Worm (Caenorhabditis elegans) whole organism, L2 larva: ENCODE results near the gene ZK1321.1.

ENCODE experiments used
- C34F6.9 ChIP-seq: fragments of 150-350 bp; optimal IDR thresholded peaks from 2 replicates; lab custom pipeline; 2014; ENCODE audit warnings: missing biosample characterization, missing genetic modification characterization
- F13H6.1 ChIP-seq: sonication (generic microtip); optimal IDR thresholded peaks from 2 replicates; lab custom pipeline; 2016; ENCODE audit warnings: missing genetic modification characterization, missing compliant biosample characterization
- R02D3.7 ChIP-seq: fragments of 150-350 bp; optimal IDR thresholded peaks from 2 replicates; lab custom pipeline; 2014; ENCODE audit warnings: missing biosample characterization, missing genetic modification characterization
- Y55F3AM.14 ChIP-seq: fragments of 200-800 bp; sonication (Bioruptor generic); optimal IDR thresholded peaks from 2 replicates; lab custom pipeline; 2018; ENCODE audit warnings: mild to moderate bottlenecking, missing genetic modification characterization, missing compliant biosample characterization
- aly-2 ChIP-seq: fragments of 150-350 bp; optimal IDR thresholded peaks from 2 replicates; lab custom pipeline; 2014; ENCODE audit warnings: missing biosample characterization, missing genetic modification characterization
- blmp-1 ChIP-seq: sonication (generic microtip); optimal IDR thresholded peaks from 2 replicates; lab custom pipeline; 2017; ENCODE audit warnings: missing genetic modification characterization, mild to moderate bottlenecking, missing compliant biosample characterization, antibody characterized with exemption, moderate library complexity; ENCODE audit not compliant: insufficient read depth
- ceh-16 ChIP-seq: fragments of 150-350 bp; optimal IDR thresholded peaks from 2 replicates; lab custom pipeline; 2014; ENCODE audit warnings: missing biosample characterization, missing genetic modification characterization
- ceh-82 ChIP-seq: fragments of 150-350 bp; optimal IDR thresholded peaks from 2 replicates; lab custom pipeline; 2014; ENCODE audit warnings: missing biosample characterization, missing genetic modification characterization
- crh-2 ChIP-seq: sonication (generic microtip); optimal IDR thresholded peaks from 2 replicates; lab custom pipeline; 2017; ENCODE audit warnings: missing biosample characterization, missing genetic modification characterization
- dmd-4 ChIP-seq: sonication (generic microtip); optimal IDR thresholded peaks from 2 replicates; lab custom pipeline; 2017; ENCODE audit warnings: missing biosample characterization, missing genetic modification characterization
- egl-27 ChIP-seq: sonication (generic microtip); optimal IDR thresholded peaks from 3 replicates; lab custom pipeline; 2017; ENCODE audit warnings: missing biosample characterization, missing genetic modification reagents, missing genetic modification characterization
- elt-1 ChIP-seq: fragments of 150-350 bp; optimal IDR thresholded peaks from 2 replicates; lab custom pipeline; 2014; ENCODE audit warnings: missing biosample characterization, missing genetic modification characterization
- elt-3 ChIP-seq: sonication (generic microtip); optimal IDR thresholded peaks from 2 replicates; lab custom pipeline; 2017; ENCODE audit warnings: missing biosample characterization, missing genetic modification characterization
- fos-1 ChIP-seq: fragments of 150-350 bp; optimal IDR thresholded peaks from 2 replicates; lab custom pipeline; 2014; ENCODE audit warnings: missing biosample characterization, missing genetic modification characterization
- gmeb-1 ChIP-seq: fragments of 150-350 bp; optimal IDR thresholded peaks from 2 replicates; lab custom pipeline; 2014; ENCODE audit warnings: missing biosample characterization, missing genetic modification characterization
- lin-11 ChIP-seq: fragments of 150-350 bp; sonication (generic microtip); optimal IDR thresholded peaks from 2 replicates; lab custom pipeline; 2014; ENCODE audit warnings: missing biosample characterization, missing genetic modification characterization, inconsistent platforms, mixed read lengths
- lsy-2 ChIP-seq, 2 experiments: fragments of 150-350 bp in 1 of 2; sonication (generic microtip) in 1 of 2; optimal IDR thresholded peaks; 2 replicates each; lab custom pipeline; 2014 to 2017; ENCODE audit warnings: missing biosample characterization in 2 of 2, missing genetic modification characterization in 2 of 2
- mbf-1 ChIP-seq: sonication (generic microtip); optimal IDR thresholded peaks from 2 replicates; lab custom pipeline; 2017; ENCODE audit warnings: missing biosample characterization, missing genetic modification characterization
- mdl-1 ChIP-seq, 2 experiments: fragments of 150-350 bp in 1 of 2; sonication (generic microtip) in 1 of 2; optimal IDR thresholded peaks; 2 replicates each; lab custom pipeline; 2017; ENCODE audit warnings: missing biosample characterization in 2 of 2, missing genetic modification characterization in 2 of 2
- nhr-10 ChIP-seq: sonication (generic microtip); optimal IDR thresholded peaks from 2 replicates; lab custom pipeline; 2017; ENCODE audit warnings: missing biosample characterization, missing genetic modification characterization
- nhr-129 ChIP-seq: fragments of 150-350 bp; optimal IDR thresholded peaks from 2 replicates; lab custom pipeline; 2014; ENCODE audit warnings: missing biosample characterization, missing genetic modification characterization
- nhr-21 ChIP-seq: fragments of 150-350 bp; optimal IDR thresholded peaks from 2 replicates; lab custom pipeline; 2014; ENCODE audit warnings: missing biosample characterization, missing genetic modification characterization
- nhr-237 ChIP-seq: fragments of 150-350 bp; optimal IDR thresholded peaks from 2 replicates; lab custom pipeline; 2014; ENCODE audit warnings: missing biosample characterization, missing genetic modification characterization
- nhr-25 ChIP-seq: fragments of 150-350 bp; sonication (generic microtip); optimal IDR thresholded peaks from 3 replicates; lab custom pipeline; 2014; ENCODE audit warnings: missing biosample characterization, missing genetic modification characterization
- nhr-6 ChIP-seq: fragments of 150-350 bp; optimal IDR thresholded peaks from 2 replicates; lab custom pipeline; 2014; ENCODE audit warnings: missing biosample characterization, missing genetic modification characterization
- peb-1 ChIP-seq: fragments of 150-350 bp; optimal IDR thresholded peaks from 2 replicates; lab custom pipeline; 2014; ENCODE audit warnings: missing biosample characterization, missing genetic modification characterization
- sem-4 ChIP-seq: fragments of 150-350 bp; optimal IDR thresholded peaks from 2 replicates; lab custom pipeline; 2014; ENCODE audit warnings: missing biosample characterization, missing genetic modification reagents, missing genetic modification characterization
- sma-3 ChIP-seq: sonication (generic microtip); optimal IDR thresholded peaks from 2 replicates; lab custom pipeline; 2016; ENCODE audit warnings: missing genetic modification reagents, missing genetic modification characterization, missing compliant biosample characterization
- sma-9 ChIP-seq, 2 experiments: fragments of 150-350 bp in 1 of 2; sonication (generic microtip) in 1 of 2; optimal IDR thresholded peaks; 2 replicates each; lab custom pipeline; 2014 to 2016; ENCODE audit warnings: missing genetic modification characterization in 2 of 2, mild to moderate bottlenecking in 1 of 2, missing biosample characterization in 1 of 2, missing compliant biosample characterization in 1 of 2, missing genetic modification reagents in 1 of 2, moderate library complexity in 1 of 2
- snpc-4 ChIP-seq: fragments of 150-350 bp; optimal IDR thresholded peaks from 2 replicates; lab custom pipeline; 2014; ENCODE audit warnings: missing biosample characterization, missing genetic modification characterization
- unc-39 ChIP-seq: fragments of 150-350 bp; optimal IDR thresholded peaks from 2 replicates; lab custom pipeline; 2014; ENCODE audit warnings: missing biosample characterization, missing genetic modification characterization
- unc-55 ChIP-seq: fragments of 150-350 bp; sonication (generic microtip); optimal IDR thresholded peaks from 3 replicates; lab custom pipeline; 2014; ENCODE audit warnings: missing biosample characterization, missing genetic modification reagents, missing genetic modification characterization
- zag-1 ChIP-seq: fragments of 150-350 bp; optimal IDR thresholded peaks from 2 replicates; lab custom pipeline; 2014; ENCODE audit warnings: missing biosample characterization, missing genetic modification characterization
- ztf-1 ChIP-seq: fragments of 200-800 bp; sonication (Bioruptor generic); conservative IDR thresholded peaks from 2 replicates; pipeline ENCODE4 v1.3.6; 2022; ENCODE audit warnings: missing genetic modification characterization, missing compliant biosample characterization
- ztf-11 ChIP-seq: sonication (generic microtip); optimal IDR thresholded peaks from 2 replicates; lab custom pipeline; 2017; ENCODE audit warnings: missing biosample characterization, missing genetic modification characterization

The ZK1321.1 gene

DNA sequence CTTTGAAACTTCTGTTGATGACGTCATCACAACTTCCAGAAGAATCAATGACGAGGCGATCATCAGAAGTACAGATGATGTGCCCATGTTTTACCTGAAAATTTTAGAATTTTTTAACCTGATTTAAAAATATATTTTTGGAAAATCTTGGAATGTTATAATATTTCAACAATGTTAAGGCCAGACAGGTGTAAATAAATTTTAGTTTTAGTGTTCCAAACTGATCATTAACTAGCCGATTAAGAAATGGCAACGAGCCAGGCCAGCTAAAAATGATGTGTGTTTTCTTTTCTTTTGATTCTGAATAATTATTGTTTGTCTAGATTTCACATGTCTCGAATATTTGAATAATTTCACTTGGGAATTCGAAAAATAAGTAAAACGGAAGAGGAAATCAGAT, 22.0 kb downstream of the ZK1321.1 start, which contains the start of gene T10B9.9:
TSS of gene T10B9.9 (minus strand) at position 101 of the 400 bp plus-strand sequence.
- TF ChIP-seq aly-2 (tag; lab: Kevin White, UChicago) (no peak), mdl-1 (tag; optimal IDR thresholded peaks at IDR 0.05; lab: Kevin White, UChicago) (no peak), sma-9 (GFP tag; optimal IDR thresholded peaks at IDR 0.05; lab: Kevin White, UChicago) (no peak), sma-9 (tag; optimal IDR thresholded peaks at IDR 0.05; lab: Kevin White, UChicago) (no peak)

ce11 chrII:9778495-9778894, 24.7 kb downstream of the ZK1321.1 start:
- no peak for TF ChIP-seq sem-4 (tag; lab: Kevin White, UChicago)
- no peak for TF ChIP-seq sma-3 (GFP tag; lab: Kevin White, UChicago)
- TF ChIP-seq blmp-1 (tag; lab: Kevin White, UChicago) = no peak
- TF ChIP-seq nhr-10 (tag; lab: Kevin White, UChicago) = no peak
- no peak for TF ChIP-seq ceh-16 (tag; lab: Kevin White, UChicago)
- TF ChIP-seq mbf-1 (tag; lab: Kevin White, UChicago) = no peak
- no peak for TF ChIP-seq nhr-237 (tag; lab: Kevin White, UChicago)

- TF ChIP-seq sma-9 (GFP tag; optimal IDR thresholded peaks at IDR 0.05; lab: Kevin White, UChicago) (peak; percentile 54), sma-9 (tag; optimal IDR thresholded peaks at IDR 0.05; lab: Kevin White, UChicago) (no peak), fos-1 (tag; lab: Kevin White, UChicago) (peak; percentile 77), dmd-4 (tag; lab: Kevin White, UChicago) (no peak), elt-3 (tag; lab: Kevin White, UChicago) (no peak), nhr-6 (no peak), crh-2 (tag; lab: Kevin White, UChicago) (peak; percentile 13)
Measured at ce11 chrII:9781842-9782241, 28.0 kb downstream of the ZK1321.1 start, which contains the start of gene cyp-13A1. TSS of gene cyp-13A1 (minus strand) at chrII:9781997.

DNA sequence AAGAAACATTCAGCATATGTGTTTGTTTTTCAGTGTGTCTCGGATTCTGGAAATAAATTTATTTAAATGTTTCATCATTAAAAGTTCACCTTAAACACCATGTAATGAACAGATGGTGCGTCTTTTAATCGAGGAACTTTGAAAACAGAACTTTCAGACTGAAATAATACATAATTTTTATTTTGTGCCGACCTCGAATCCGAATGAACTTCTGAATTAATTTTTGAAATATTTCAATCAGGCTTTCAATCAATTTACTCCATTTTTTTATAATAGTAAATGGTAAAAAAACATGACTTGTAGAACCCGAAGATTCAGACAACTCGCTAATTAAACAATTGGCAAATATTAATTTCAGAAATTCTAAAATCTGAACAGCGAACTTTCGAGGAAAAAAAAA, 28.5 kb downstream of the ZK1321.1 start, which contains the start of gene T10B9.14:
TSS of gene T10B9.14 (minus strand) at position 101 of the 400 bp plus-strand sequence.
- TF ChIP-seq ztf-1 (GFP tag; lab: Robert Waterston, UW) = no peak
- TF ChIP-seq sma-3 (GFP tag; lab: Kevin White, UChicago) = no peak
- no peak for TF ChIP-seq R02D3.7
- TF ChIP-seq peb-1 (tag; lab: Kevin White, UChicago) = no peak

DNA sequence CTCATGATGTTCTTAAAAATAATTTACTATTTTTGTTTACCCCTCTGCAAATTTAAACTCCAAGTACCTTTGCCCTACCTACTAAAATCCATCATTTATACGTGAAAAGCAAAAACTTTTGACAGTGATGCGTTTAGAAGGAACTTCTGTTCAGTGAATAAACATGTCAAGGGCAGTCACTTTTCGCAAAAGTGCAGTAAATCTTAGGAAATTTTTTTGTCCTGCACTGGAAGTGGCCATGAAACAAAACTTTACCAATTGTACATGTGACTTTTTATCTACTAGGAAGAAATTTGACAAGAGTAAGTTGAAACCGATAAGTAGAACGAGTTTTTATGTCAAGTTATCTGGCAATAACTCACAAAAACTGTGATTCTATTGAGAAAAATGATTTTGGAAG, 32.4 kb downstream of the ZK1321.1 start:
- TF ChIP-seq sem-4 (tag; lab: Kevin White, UChicago) (no peak), nhr-21 (tag; lab: Kevin White, UChicago) (peak; percentile 1), sma-9 (GFP tag; optimal IDR thresholded peaks at IDR 0.05; lab: Kevin White, UChicago) (peak; percentile 36), sma-9 (tag; optimal IDR thresholded peaks at IDR 0.05; lab: Kevin White, UChicago) (no peak), lsy-2 (tag; optimal IDR thresholded peaks at IDR 0.05; lab: Kevin White, UChicago) (peak in 1 of 2 experiments; percentile 7)
- TF ChIP-seq, all 48 proteins: peak for 3

ce11 chrII:9787395-9788152, 33.7 kb downstream of the ZK1321.1 start, which contains the start of gene cyp-13A2:
TSS of gene cyp-13A2 (minus strand) at chrII:9787629.
- TF ChIP-seq nhr-21 (tag; lab: Kevin White, UChicago) = peak; percentile 67
- peak; percentile 35 for TF ChIP-seq elt-1 (tag; lab: Kevin White, UChicago)
- TF ChIP-seq ztf-11 = no peak
- no peak for TF ChIP-seq nhr-237 (tag; lab: Kevin White, UChicago)
- peak; percentile 25 for TF ChIP-seq C34F6.9 (tag; lab: Kevin White, UChicago)
- TF ChIP-seq sma-3 (GFP tag; lab: Kevin White, UChicago) = peak; percentile 73
- TF ChIP-seq sem-4 (tag; lab: Kevin White, UChicago) = peak; percentile 47
- peak; percentile 48 for TF ChIP-seq nhr-129 (tag; lab: Kevin White, UChicago)
- TF ChIP-seq nhr-25 (tag; lab: Kevin White, UChicago) = peak; percentile 85
- peak; percentile 89 for TF ChIP-seq fos-1 (tag; lab: Kevin White, UChicago)
- peak; percentile 80 for TF ChIP-seq F13H6.1 (tag; lab: Kevin White, UChicago)
- peak; percentile 95 for TF ChIP-seq snpc-4 (tag; lab: Kevin White, UChicago)
- peak; percentile 83 for TF ChIP-seq egl-27 (tag; lab: Kevin White, UChicago)
- TF ChIP-seq ceh-16 (tag; lab: Kevin White, UChicago) = peak; percentile 88
- TF ChIP-seq ceh-82 = no peak
- peak; percentile 86 for TF ChIP-seq blmp-1 (tag; lab: Kevin White, UChicago)
- peak in 1 of 2 experiments; percentile 68 for TF ChIP-seq mdl-1 (tag; optimal IDR thresholded peaks at IDR 0.05; lab: Kevin White, UChicago)
- peak; percentile 45 for TF ChIP-seq unc-55 (GFP tag; lab: Kevin White, UChicago)
- no peak for TF ChIP-seq zag-1 (tag; lab: Kevin White, UChicago)
- peak in 1 of 2 experiments; percentile 52 for TF ChIP-seq lsy-2 (tag; optimal IDR thresholded peaks at IDR 0.05; lab: Kevin White, UChicago)
- peak; percentile 73 for TF ChIP-seq crh-2 (tag; lab: Kevin White, UChicago)
- TF ChIP-seq lin-11 (tag; lab: Kevin White, UChicago) = no peak
- TF ChIP-seq sma-9 (GFP tag; optimal IDR thresholded peaks at IDR 0.05; lab: Kevin White, UChicago) = peak; percentile 92
- TF ChIP-seq sma-9 (tag; optimal IDR thresholded peaks at IDR 0.05; lab: Kevin White, UChicago) = no peak
- TF ChIP-seq unc-39 (tag; lab: Kevin White, UChicago) = no peak
- peak; percentile 20 for TF ChIP-seq nhr-6
- TF ChIP-seq gmeb-1 (tag; lab: Kevin White, UChicago) = peak; percentile 11
- no peak for TF ChIP-seq Y55F3AM.14 (GFP tag; lab: Kevin White, UChicago)
